Fruit fly (Drosophila melanogaster): Measurements from ENCODE around the gene TM9SF4.
A peak's percentile ranks its signal among the peaks of the same experiment; 100 is the strongest.

TM9SF4 gene

dm6 chr2L:13778648-13779047, 31.9 kb downstream of the TM9SF4 start (continued):
- TF ChIP-seq D19A (tag; optimal IDR thresholded peaks at IDR 0.05) = peak; percentile 66
- TF ChIP-seq mld (GFP tag; IDR thresholded peaks at IDR 0.05; ENCODE audit: partially characterized antibody) = no peak
- TF ChIP-seq Rfx (GFP tag; IDR thresholded peaks at IDR 0.05) = peak; percentile 60; the same call in 1 of the 2 replicates
- TF ChIP-seq grau (tag; optimal IDR thresholded peaks at IDR 0.05) = peak; percentile 80
- peak; percentile 39 to 54 for TF ChIP-seq Pdp1 (GFP tag; optimal IDR thresholded peaks at IDR 0.05)
- TF ChIP-seq Ptx1 (GFP tag; IDR thresholded peaks at IDR 0.05) = peak; percentile 71
- peak; percentile 54 for TF ChIP-seq Dek (tag; optimal IDR thresholded peaks at IDR 0.05)
- no peak for TF ChIP-seq Lpt (GFP tag; optimal IDR thresholded peaks at IDR 0.05)
- TF ChIP-seq CG7357 (GFP tag; IDR thresholded peaks at IDR 0.05) = no peak
- TF ChIP-seq CG9437 (GFP tag; optimal IDR thresholded peaks at IDR 0.05) = peak; percentile 69
- TF ChIP-seq Sry-δ (GFP tag; optimal IDR thresholded peaks at IDR 0.05) = peak; percentile 9
- no peak for TF ChIP-seq Doc2 (GFP tag; IDR thresholded peaks at IDR 0.05)
- TF ChIP-seq CG14667 (GFP tag; IDR thresholded peaks at IDR 0.05) = no peak
- TF ChIP-seq CG7372 (GFP tag; IDR thresholded peaks at IDR 0.05) = peak; percentile 12; the same call in 1 of the 2 replicates
- peak; percentile 59 for TF ChIP-seq Aef1 (GFP tag; IDR thresholded peaks at IDR 0.05)
- TF ChIP-seq Ada2b (GFP tag; IDR thresholded peaks at IDR 0.05) = peak; percentile 59
- no peak for TF ChIP-seq grn (GFP tag; optimal IDR thresholded peaks at IDR 0.05)
- peak; percentile 93 for TF ChIP-seq Ets65A (GFP tag)
- TF ChIP-seq CG4707 (GFP tag; optimal IDR thresholded peaks at IDR 0.05) = no peak
- TF ChIP-seq Atf-2 (GFP tag; optimal IDR thresholded peaks at IDR 0.05) = peak; percentile 38
- TF ChIP-seq CG11504 (tag; optimal IDR thresholded peaks at IDR 0.05) = peak; percentile 88
- TF ChIP-seq sug (tag; optimal IDR thresholded peaks at IDR 0.05) = no peak
- 0 out of 4 replicates have a peak, but pooled peaks have one; percentile 19 for TF ChIP-seq Gug (GFP tag; IDR thresholded peaks at IDR 0.05)
- TF ChIP-seq CG14441 (GFP tag; IDR thresholded peaks at IDR 0.05) = peak; percentile 20; the same call in 1 of the 2 replicates
- no peak for TF ChIP-seq CG11085 (GFP tag; IDR thresholded peaks at IDR 0.05)
- TF ChIP-seq row (GFP tag; IDR thresholded peaks at IDR 0.05) = peak; percentile 65; the same call in 2 of the 3 replicates
- peak; percentile 30 for TF ChIP-seq Vsx1 (GFP tag; optimal IDR thresholded peaks at IDR 0.05)
- peak; percentile 58 for TF ChIP-seq Hsf (GFP tag; optimal IDR thresholded peaks at IDR 0.05)
- TF ChIP-seq Max (GFP tag; optimal IDR thresholded peaks at IDR 0.05) = peak; percentile 45
- TF ChIP-seq CG10431 (GFP tag; optimal IDR thresholded peaks at IDR 0.05) = peak; percentile 30
- TF ChIP-seq PHDP (tag; optimal IDR thresholded peaks at IDR 0.05) = peak; percentile 80
- peak; percentile 51 for TF ChIP-seq CG12104 (GFP tag; optimal IDR thresholded peaks at IDR 0.05)
- peak; percentile 61 for TF ChIP-seq fd96Cb (tag; optimal IDR thresholded peaks at IDR 0.05)
- no peak for TF ChIP-seq CG8359 (GFP tag; optimal IDR thresholded peaks at IDR 0.05; ENCODE audit: borderline replicate concordance)
- TF ChIP-seq tx (GFP tag; optimal IDR thresholded peaks at IDR 0.05) = peak; percentile 26
- peak; percentile 26; the same call in 1 of the 2 replicates for TF ChIP-seq CG4730 (GFP tag; IDR thresholded peaks at IDR 0.05)
- no peak for TF ChIP-seq MTF-1 (GFP tag; optimal IDR thresholded peaks at IDR 0.05; ENCODE audit: borderline replicate concordance)
- peak; percentile 6 for TF ChIP-seq CG7786 (GFP tag; optimal IDR thresholded peaks at IDR 0.05)
- TF ChIP-seq CG13296 (GFP tag; optimal IDR thresholded peaks at IDR 0.05) = peak; percentile 18
- TF ChIP-seq Elba2 (GFP tag; optimal IDR thresholded peaks at IDR 0.05) = no peak
- peak; percentile 82 for TF ChIP-seq CG7839 (tag; optimal IDR thresholded peaks at IDR 0.05)
- peak; percentile 48 for TF ChIP-seq CG32532 (GFP tag; IDR thresholded peaks at IDR 0.05)
- peak; percentile 21 for TF ChIP-seq zfh2 (GFP tag; optimal IDR thresholded peaks at IDR 0.05)
- peak; percentile 19 for TF ChIP-seq CG18619 (GFP tag; optimal IDR thresholded peaks at IDR 0.05)
- TF ChIP-seq H15 (GFP tag; IDR thresholded peaks at IDR 0.05) = no peak
- peak; percentile 47 for TF ChIP-seq Meics (GFP tag; optimal IDR thresholded peaks at IDR 0.05)
- TF ChIP-seq dpn (GFP tag; optimal IDR thresholded peaks at IDR 0.05) = peak; percentile 49 to 63
- TF ChIP-seq CG30431 (GFP tag; optimal IDR thresholded peaks at IDR 0.05) = peak; percentile 10
- peak; percentile 20; the same call in 1 of the 3 replicates for TF ChIP-seq ken (GFP tag; IDR thresholded peaks at IDR 0.05)
- TF ChIP-seq pnt (GFP tag; optimal IDR thresholded peaks at IDR 0.05) = peak; percentile 12
- TF ChIP-seq lmd (GFP tag; IDR thresholded peaks at IDR 0.05) = peak; percentile 66
